Worm (Caenorhabditis elegans) whole organism, L2 larva: ENCODE data around the gene T21C12.8.

Experiments
- C34F6.9 ChIP-seq: fragments of 150-350 bp; optimal IDR thresholded peaks from 2 replicates; lab custom pipeline; 2014; ENCODE audit warnings: missing biosample characterization, missing genetic modification characterization
- F13H6.1 ChIP-seq: sonication (generic microtip); optimal IDR thresholded peaks from 2 replicates; lab custom pipeline; 2016; ENCODE audit warnings: missing genetic modification characterization, missing compliant biosample characterization
- R02D3.7 ChIP-seq: fragments of 150-350 bp; optimal IDR thresholded peaks from 2 replicates; lab custom pipeline; 2014; ENCODE audit warnings: missing biosample characterization, missing genetic modification characterization
- alr-1 ChIP-seq: fragments of 150-350 bp; optimal IDR thresholded peaks from 2 replicates; lab custom pipeline; 2014; ENCODE audit warnings: missing biosample characterization, missing genetic modification characterization
- aly-2 ChIP-seq: fragments of 150-350 bp; optimal IDR thresholded peaks from 2 replicates; lab custom pipeline; 2014; ENCODE audit warnings: missing biosample characterization, missing genetic modification characterization
- blmp-1 ChIP-seq: sonication (generic microtip); optimal IDR thresholded peaks from 2 replicates; lab custom pipeline; 2017; ENCODE audit warnings: missing genetic modification characterization, mild to moderate bottlenecking, missing compliant biosample characterization, antibody characterized with exemption, moderate library complexity; ENCODE audit not compliant: insufficient read depth
- ceh-16 ChIP-seq: fragments of 150-350 bp; optimal IDR thresholded peaks from 2 replicates; lab custom pipeline; 2014; ENCODE audit warnings: missing biosample characterization, missing genetic modification characterization
- ceh-82 ChIP-seq: fragments of 150-350 bp; optimal IDR thresholded peaks from 2 replicates; lab custom pipeline; 2014; ENCODE audit warnings: missing biosample characterization, missing genetic modification characterization
- crh-2 ChIP-seq: sonication (generic microtip); optimal IDR thresholded peaks from 2 replicates; lab custom pipeline; 2017; ENCODE audit warnings: missing biosample characterization, missing genetic modification characterization
- egl-27 ChIP-seq: sonication (generic microtip); optimal IDR thresholded peaks from 3 replicates; lab custom pipeline; 2017; ENCODE audit warnings: missing biosample characterization, missing genetic modification reagents, missing genetic modification characterization
- fos-1 ChIP-seq: fragments of 150-350 bp; optimal IDR thresholded peaks from 2 replicates; lab custom pipeline; 2014; ENCODE audit warnings: missing biosample characterization, missing genetic modification characterization
- gmeb-1 ChIP-seq: fragments of 150-350 bp; optimal IDR thresholded peaks from 2 replicates; lab custom pipeline; 2014; ENCODE audit warnings: missing biosample characterization, missing genetic modification characterization
- lin-11 ChIP-seq: fragments of 150-350 bp; sonication (generic microtip); optimal IDR thresholded peaks from 2 replicates; lab custom pipeline; 2014; ENCODE audit warnings: missing biosample characterization, missing genetic modification characterization, inconsistent platforms, mixed read lengths
- lin-13 ChIP-seq: fragments of 150-350 bp; optimal IDR thresholded peaks from 2 replicates; lab custom pipeline; 2014; ENCODE audit warnings: missing biosample characterization, missing genetic modification reagents, missing genetic modification characterization
- lsy-2 ChIP-seq, 2 experiments: fragments of 150-350 bp in 1 of 2; sonication (generic microtip) in 1 of 2; optimal IDR thresholded peaks; 2 replicates each; lab custom pipeline; 2014 to 2017; ENCODE audit warnings: missing biosample characterization in 2 of 2, missing genetic modification characterization in 2 of 2
- mab-5 ChIP-seq: fragments of 150-350 bp; optimal IDR thresholded peaks from 2 replicates; lab custom pipeline; 2014; ENCODE audit warnings: missing biosample characterization, missing genetic modification characterization
- nhr-10 ChIP-seq: sonication (generic microtip); optimal IDR thresholded peaks from 2 replicates; lab custom pipeline; 2017; ENCODE audit warnings: missing biosample characterization, missing genetic modification characterization
- nhr-129 ChIP-seq: fragments of 150-350 bp; optimal IDR thresholded peaks from 2 replicates; lab custom pipeline; 2014; ENCODE audit warnings: missing biosample characterization, missing genetic modification characterization
- nhr-21 ChIP-seq: fragments of 150-350 bp; optimal IDR thresholded peaks from 2 replicates; lab custom pipeline; 2014; ENCODE audit warnings: missing biosample characterization, missing genetic modification characterization
- nhr-237 ChIP-seq: fragments of 150-350 bp; optimal IDR thresholded peaks from 2 replicates; lab custom pipeline; 2014; ENCODE audit warnings: missing biosample characterization, missing genetic modification characterization
- nhr-25 ChIP-seq: fragments of 150-350 bp; sonication (generic microtip); optimal IDR thresholded peaks from 3 replicates; lab custom pipeline; 2014; ENCODE audit warnings: missing biosample characterization, missing genetic modification characterization
- nhr-6 ChIP-seq: fragments of 150-350 bp; optimal IDR thresholded peaks from 2 replicates; lab custom pipeline; 2014; ENCODE audit warnings: missing biosample characterization, missing genetic modification characterization
- peb-1 ChIP-seq: fragments of 150-350 bp; optimal IDR thresholded peaks from 2 replicates; lab custom pipeline; 2014; ENCODE audit warnings: missing biosample characterization, missing genetic modification characterization
- sem-4 ChIP-seq: fragments of 150-350 bp; optimal IDR thresholded peaks from 2 replicates; lab custom pipeline; 2014; ENCODE audit warnings: missing biosample characterization, missing genetic modification reagents, missing genetic modification characterization
- skn-1 ChIP-seq: sonication (generic microtip); optimal IDR thresholded peaks from 2 replicates; lab custom pipeline; 2017; ENCODE audit warnings: missing biosample characterization, missing genetic modification characterization
- sma-3 ChIP-seq: sonication (generic microtip); optimal IDR thresholded peaks from 2 replicates; lab custom pipeline; 2016; ENCODE audit warnings: missing genetic modification reagents, missing genetic modification characterization, missing compliant biosample characterization
- sma-9 ChIP-seq, 2 experiments: fragments of 150-350 bp in 1 of 2; sonication (generic microtip) in 1 of 2; optimal IDR thresholded peaks; 2 replicates each; lab custom pipeline; 2014 to 2016; ENCODE audit warnings: missing genetic modification characterization in 2 of 2, mild to moderate bottlenecking in 1 of 2, missing biosample characterization in 1 of 2, missing compliant biosample characterization in 1 of 2, missing genetic modification reagents in 1 of 2, moderate library complexity in 1 of 2
- snpc-4 ChIP-seq: fragments of 150-350 bp; optimal IDR thresholded peaks from 2 replicates; lab custom pipeline; 2014; ENCODE audit warnings: missing biosample characterization, missing genetic modification characterization
- unc-55 ChIP-seq: fragments of 150-350 bp; sonication (generic microtip); optimal IDR thresholded peaks from 3 replicates; lab custom pipeline; 2014; ENCODE audit warnings: missing biosample characterization, missing genetic modification reagents, missing genetic modification characterization
- unc-62 ChIP-seq: fragments of 150-350 bp; optimal IDR thresholded peaks from 2 replicates; lab custom pipeline; 2014; ENCODE audit warnings: missing biosample characterization, missing genetic modification reagents, missing genetic modification characterization
- zag-1 ChIP-seq: fragments of 150-350 bp; optimal IDR thresholded peaks from 2 replicates; lab custom pipeline; 2014; ENCODE audit warnings: missing biosample characterization, missing genetic modification characterization
- ztf-1 ChIP-seq: fragments of 200-800 bp; sonication (Bioruptor generic); conservative IDR thresholded peaks from 2 replicates; pipeline ENCODE4 v1.3.6; 2022; ENCODE audit warnings: missing genetic modification characterization, missing compliant biosample characterization
- ztf-11 ChIP-seq: sonication (generic microtip); optimal IDR thresholded peaks from 2 replicates; lab custom pipeline; 2017; ENCODE audit warnings: missing biosample characterization, missing genetic modification characterization
- ztf-4 ChIP-seq: fragments of 150-350 bp; optimal IDR thresholded peaks from 2 replicates; lab custom pipeline; 2014; ENCODE audit warnings: missing biosample characterization, missing genetic modification characterization

Gene T21C12.8

ce11 chrIII:10505943-10506698 is 46.7 kb downstream of the T21C12.8 start:
- no peak for TF ChIP-seq nhr-237
- TF ChIP-seq egl-27 (tag; lab: Kevin White, UChicago), result no peak
- TF ChIP-seq alr-1 (tag; lab: Kevin White, UChicago), result no peak
- TF ChIP-seq ceh-82 (tag; lab: Kevin White, UChicago), result no peak
- no peak for TF ChIP-seq fos-1 (tag; lab: Kevin White, UChicago)
- no peak for TF ChIP-seq ceh-16 (tag; lab: Kevin White, UChicago)
- TF ChIP-seq peb-1, result no peak
- no peak for TF ChIP-seq skn-1 (tag; lab: Kevin White, UChicago)
- no peak for TF ChIP-seq ztf-1
- no peak for TF ChIP-seq mab-5 (tag; lab: Kevin White, UChicago)
- no peak for TF ChIP-seq C34F6.9 (tag; lab: Kevin White, UChicago)

- TF ChIP-seq ztf-11, result no peak
- TF ChIP-seq peb-1, result no peak
- TF ChIP-seq lsy-2 (tag; optimal IDR thresholded peaks at IDR 0.05; lab: Kevin White, UChicago), result peak; percentile 54 to 90
- peak; percentile 82 for TF ChIP-seq sma-3 (GFP tag; lab: Kevin White, UChicago)
- TF ChIP-seq ceh-16 (tag; lab: Kevin White, UChicago), result peak; percentile 36
- TF ChIP-seq R02D3.7 (tag; lab: Kevin White, UChicago), result no peak
- peak; percentile 71 for TF ChIP-seq nhr-25
- TF ChIP-seq lin-13 (GFP tag; lab: Kevin White, UChicago), result peak; percentile 86
- peak; percentile 88 for TF ChIP-seq C34F6.9 (tag; lab: Kevin White, UChicago)
- peak; percentile 62 for TF ChIP-seq ztf-4 (tag; lab: Kevin White, UChicago)
- peak; percentile 89 for TF ChIP-seq sem-4
- TF ChIP-seq nhr-10 (tag; lab: Kevin White, UChicago), result no peak
- TF ChIP-seq nhr-6 (tag; lab: Kevin White, UChicago), result peak; percentile 57
- TF ChIP-seq crh-2 (tag; lab: Kevin White, UChicago), result peak; percentile 92
- peak; percentile 77 for TF ChIP-seq gmeb-1 (tag; lab: Kevin White, UChicago)
- peak; percentile 67 for TF ChIP-seq lin-11 (tag; lab: Kevin White, UChicago)
- peak; percentile 68 for TF ChIP-seq F13H6.1
- TF ChIP-seq fos-1 (tag; lab: Kevin White, UChicago), result peak; percentile 61
- peak; percentile 79 for TF ChIP-seq sma-9 (GFP tag; optimal IDR thresholded peaks at IDR 0.05; lab: Kevin White, UChicago)
- no peak for TF ChIP-seq sma-9 (tag; optimal IDR thresholded peaks at IDR 0.05; lab: Kevin White, UChicago)
- TF ChIP-seq zag-1 (tag; lab: Kevin White, UChicago), result peak; percentile 3
- peak; percentile 88 for TF ChIP-seq unc-55 (GFP tag; lab: Kevin White, UChicago)
- TF ChIP-seq unc-62 (GFP tag; lab: Kevin White, UChicago), result no peak
- peak; percentile 78 for TF ChIP-seq snpc-4
- peak; percentile 75 for TF ChIP-seq nhr-21 (tag; lab: Kevin White, UChicago)
- TF ChIP-seq blmp-1, result no peak
- TF ChIP-seq mab-5 (tag; lab: Kevin White, UChicago), result peak; percentile 65
- peak; percentile 66 for TF ChIP-seq nhr-129
Measured at ce11 chrIII:10505182-10505581, 47.6 kb downstream of the T21C12.8 start, which contains the start of the genes taf-11.3 and urm-1. TSS of gene taf-11.3 (minus strand) at chrIII:10505250. TSS of gene urm-1 (plus strand) at chrIII:10505480.

DNA sequence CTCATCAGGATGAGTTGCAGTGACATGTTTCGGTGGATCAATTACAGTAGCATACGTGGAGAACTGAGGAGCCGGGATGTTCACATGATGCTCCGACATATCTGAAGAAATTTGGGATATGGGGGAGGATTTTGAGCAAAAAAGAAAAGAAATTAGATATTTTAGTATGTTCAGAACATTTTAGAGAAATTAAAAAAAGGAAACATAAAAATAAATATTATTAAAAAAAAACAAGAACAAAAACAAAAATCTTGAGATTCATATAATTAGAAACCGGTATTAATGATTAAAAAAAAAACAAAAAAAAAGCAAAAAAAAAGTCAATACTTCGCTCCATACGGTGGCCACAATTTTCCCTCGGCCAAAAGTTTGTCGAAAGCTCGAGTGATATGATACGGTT is 49.1 kb downstream of the T21C12.8 start, which contains the start of gene rab-33:
rab-33 (minus strand) TSS at position 101 of the 400 bp plus-strand sequence.
- TF ChIP-seq crh-2 (tag; lab: Kevin White, UChicago) (no peak), aly-2 (tag; lab: Kevin White, UChicago) (no peak), mab-5 (tag; lab: Kevin White, UChicago) (no peak), nhr-21 (tag; lab: Kevin White, UChicago) (no peak), nhr-129 (no peak), nhr-10 (tag; lab: Kevin White, UChicago) (no peak)
